Worm (Caenorhabditis elegans) whole organism, midembryonic: Measurements from ENCODE around the gene srw-103.

Experiments
- T22C8.4 ChIP-seq: fragments of 200-800 bp; sonication (Bioruptor generic); IDR thresholded peaks from 2 replicates; pipeline ENCODE4 v1.3.6; 2022; ENCODE audit warnings: missing genetic modification characterization, missing compliant biosample characterization
- flt-1 ChIP-seq: fragments of 200-800 bp; sonication (Bioruptor generic); IDR thresholded peaks from 2 replicates; pipeline ENCODE4 v1.3.6; 2022; ENCODE audit warnings: missing genetic modification characterization, missing compliant biosample characterization
- klf-2 ChIP-seq: fragments of 200-800 bp; sonication (Bioruptor generic); conservative IDR thresholded peaks from 2 replicates; pipeline ENCODE4 v1.3.6; 2022; ENCODE audit warnings: missing genetic modification reagents, missing genetic modification characterization, missing compliant biosample characterization
- tab-1 ChIP-seq: fragments of 200-800 bp; sonication (Bioruptor generic); IDR thresholded peaks from 2 replicates; pipeline ENCODE4 v1.3.6; 2022; ENCODE audit warnings: missing genetic modification characterization, missing compliant biosample characterization
- ztf-23 ChIP-seq: fragments of 200-800 bp; sonication (Bioruptor generic); IDR thresholded peaks from 2 replicates; pipeline ENCODE4 v1.3.6; 2022; ENCODE audit warnings: missing genetic modification reagents, missing genetic modification characterization, missing compliant biosample characterization
- ztf-29 ChIP-seq: fragments of 200-800 bp; sonication (Bioruptor generic); IDR thresholded peaks from 2 replicates; pipeline ENCODE4 v1.3.6; 2022; ENCODE audit warnings: missing genetic modification reagents, missing genetic modification characterization, missing compliant biosample characterization

DNA sequence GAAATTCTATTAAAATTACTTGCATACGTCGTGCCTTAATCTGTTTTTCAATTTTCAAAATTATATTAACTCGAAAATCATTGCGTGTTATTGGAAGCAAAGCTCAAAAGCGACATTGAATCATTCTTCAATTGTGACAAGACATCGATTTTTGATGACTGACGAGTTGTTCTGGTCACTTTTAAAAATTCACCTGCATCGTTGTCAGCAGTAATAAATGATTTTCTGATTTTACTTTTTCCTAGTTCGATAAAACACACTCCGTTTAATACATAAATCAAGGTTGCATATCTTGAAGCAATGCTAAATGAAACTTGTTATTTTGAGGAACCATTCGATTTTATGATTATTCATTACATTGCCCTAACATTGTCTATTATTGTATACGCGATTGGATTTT, 34.7 kb upstream of the srw-103 start, which contains the start of gene srh-3:
- TF ChIP-seq ztf-29 (GFP tag; lab: Robert Waterston, UW) = no peak
- TF ChIP-seq klf-2 (GFP tag; lab: Robert Waterston, UW) = no peak
- TF ChIP-seq flt-1 (GFP tag; lab: Robert Waterston, UW) = no peak
- TF ChIP-seq ztf-23 (GFP tag; lab: Robert Waterston, UW) = no peak
- no peak for TF ChIP-seq tab-1 (GFP tag; lab: Robert Waterston, UW)
- TF ChIP-seq T22C8.4 = no peak
